Worm (Caenorhabditis elegans) whole organism, young adult: ENCODE results near the gene K05F6.8.

ENCODE experiments used
- B0336.3 ChIP-seq: fragments of 200-800 bp; sonication (Bioruptor generic); IDR thresholded peaks from 2 replicates; pipeline ENCODE4 v1.3.6; 2022; ENCODE audit warnings: missing genetic modification characterization, missing compliant biosample characterization
- C17E4.6 ChIP-seq: fragments of 200-800 bp; sonication (Bioruptor generic); IDR thresholded peaks from 2 replicates; pipeline ENCODE4 v1.3.6; 2022; ENCODE audit warnings: missing genetic modification reagents, missing genetic modification characterization, missing compliant biosample characterization
- D2030.7 ChIP-seq: fragments of 200-800 bp; sonication (Bioruptor generic); IDR thresholded peaks from 2 replicates; pipeline ENCODE4 v1.3.6; 2022; ENCODE audit warnings: missing genetic modification reagents, missing genetic modification characterization, missing compliant biosample characterization
- attf-6 ChIP-seq: fragments of 200-800 bp; sonication (Bioruptor generic); IDR thresholded peaks from 2 replicates; pipeline ENCODE4 v1.3.6; 2022; ENCODE audit warnings: missing genetic modification reagents, missing genetic modification characterization, missing compliant biosample characterization
- him-1 ChIP-seq: sonication (generic microtip); optimal IDR thresholded peaks from 2 replicates; lab custom pipeline; 2016; ENCODE audit warnings: missing genotype, missing genetic modification reagents, missing genetic modification characterization, missing compliant biosample characterization
- hrde-1 ChIP-seq: sonication (generic microtip); optimal IDR thresholded peaks from 2 replicates; lab custom pipeline; 2016; ENCODE audit warnings: missing genetic modification characterization, mild to moderate bottlenecking, missing compliant biosample characterization, moderate library complexity, missing genotype, missing genetic modification reagents, borderline replicate concordance
- lag-1 ChIP-seq: fragments of 200-800 bp; sonication (Bioruptor generic); IDR thresholded peaks from 2 replicates; pipeline ENCODE4 v1.3.6; 2022; ENCODE audit warnings: missing genetic modification reagents, missing genetic modification characterization, missing compliant biosample characterization
- lin-40 ChIP-seq: sonication (generic microtip); optimal IDR thresholded peaks from 2 replicates; lab custom pipeline; 2016; ENCODE audit warnings: missing genetic modification characterization, mild to moderate bottlenecking, missing compliant biosample characterization, missing genotype, missing genetic modification reagents
- madf-8 ChIP-seq: fragments of 200-800 bp; sonication (Bioruptor generic); conservative IDR thresholded peaks from 2 replicates; pipeline ENCODE4 v1.3.6; 2022; ENCODE audit warnings: missing genetic modification reagents, missing genetic modification characterization, missing compliant biosample characterization
- mcd-1 ChIP-seq: fragments of 200-800 bp; sonication (Bioruptor generic); IDR thresholded peaks from 2 replicates; pipeline ENCODE4 v1.3.6; 2022; ENCODE audit warnings: missing genetic modification reagents, missing genetic modification characterization, missing compliant biosample characterization
- mxl-1 ChIP-seq: sonication (generic microtip); optimal IDR thresholded peaks from 2 replicates; lab custom pipeline; 2016; ENCODE audit warnings: missing genetic modification characterization, missing compliant biosample characterization
- sptf-2 ChIP-seq: fragments of 200-800 bp; sonication (Bioruptor generic); optimal IDR thresholded peaks from 2 replicates; lab custom pipeline; 2018; ENCODE audit warnings: mild to moderate bottlenecking, missing genetic modification characterization, missing compliant biosample characterization
- unc-130 ChIP-seq: sonication (generic microtip); optimal IDR thresholded peaks from 2 replicates; lab custom pipeline; 2016; ENCODE audit warnings: missing genetic modification reagents, missing genetic modification characterization, missing compliant biosample characterization
- zfh-2 ChIP-seq: fragments of 200-800 bp; sonication (Bioruptor generic); conservative IDR thresholded peaks from 2 replicates; pipeline ENCODE4 v1.3.6; 2022; ENCODE audit warnings: missing genetic modification reagents, missing genetic modification characterization, missing compliant biosample characterization

ce11 chrII:1545625-1546024, 21.9 kb downstream of the K05F6.8 start, which contains the start of gene K05F6.12:
- TF ChIP-seq mxl-1 (tag; lab: Kevin White, UChicago) (no peak), him-1 (no peak), unc-130 (GFP tag; lab: Kevin White, UChicago) (no peak), lag-1 (GFP tag; lab: Robert Waterston, UW) (no peak), madf-8 (GFP tag; lab: Robert Waterston, UW) (no peak), B0336.3 (GFP tag; lab: Robert Waterston, UW) (no peak), hrde-1 (tag; lab: Kevin White, UChicago) (no peak), mcd-1 (GFP tag; lab: Robert Waterston, UW) (no peak), C17E4.6 (GFP tag; lab: Robert Waterston, UW) (no peak), lin-40 (tag; lab: Kevin White, UChicago) (no peak), attf-6 (GFP tag; lab: Robert Waterston, UW) (no peak), sptf-2 (GFP tag; lab: Kevin White, UChicago) (no peak), zfh-2 (GFP tag; lab: Robert Waterston, UW) (no peak), D2030.7 (GFP tag; lab: Robert Waterston, UW) (no peak)
